Worm (Caenorhabditis elegans) whole organism, L4 larva: ENCODE measurements around the gene F31F7.1.

ENCODE experiments used
- F26F4.8 ChIP-seq: fragments of 200-800 bp; sonication (Bioruptor generic); conservative IDR thresholded peaks from 2 replicates; pipeline ENCODE4 v1.3.6; 2022; ENCODE audit warnings: missing genetic modification characterization, missing compliant biosample characterization
- F37D6.2 ChIP-seq: sonication (generic microtip); optimal IDR thresholded peaks from 2 replicates; lab custom pipeline; 2016; ENCODE audit warnings: mild to moderate bottlenecking, missing genetic modification characterization, missing compliant biosample characterization
- F49E8.2 ChIP-seq: sonication (generic microtip); optimal IDR thresholded peaks from 2 replicates; lab custom pipeline; 2016; ENCODE audit warnings: missing compliant biosample characterization, mild to moderate bottlenecking, missing genetic modification characterization, borderline replicate concordance
- T20F7.1 ChIP-seq: fragments of 200-800 bp; sonication (Bioruptor generic); optimal IDR thresholded peaks from 2 replicates; lab custom pipeline; 2018; ENCODE audit warnings: mild to moderate bottlenecking, missing genetic modification characterization, missing compliant biosample characterization
- Y48G9A.11 ChIP-seq: fragments of 200-800 bp; sonication (Bioruptor generic); IDR thresholded peaks from 2 replicates; pipeline ENCODE4 v1.3.6; 2022; ENCODE audit warnings: missing genetic modification reagents, missing genetic modification characterization, missing compliant biosample characterization
- Y5F2A.4 ChIP-seq: fragments of 200-800 bp; sonication (Bioruptor generic); optimal IDR thresholded peaks from 2 replicates; lab custom pipeline; 2018; ENCODE audit warnings: mild to moderate bottlenecking, missing genetic modification characterization, missing compliant biosample characterization
- Y75B8A.6 ChIP-seq: fragments of 200-800 bp; sonication (Bioruptor generic); IDR thresholded peaks from 2 replicates; pipeline ENCODE4 v1.3.6; 2022; ENCODE audit warnings: missing genetic modification reagents, missing genetic modification characterization, missing compliant biosample characterization
- ZK337.2 ChIP-seq: fragments of 200-800 bp; sonication (Bioruptor generic); IDR thresholded peaks from 2 replicates; pipeline ENCODE4 v1.3.6; 2022; ENCODE audit warnings: missing genetic modification reagents, missing genetic modification characterization, missing compliant biosample characterization
- aha-1 ChIP-seq: fragments of 150-350 bp; peaks from one replicate; lab custom pipeline; 2014; ENCODE audit warnings: missing biosample characterization, missing genetic modification characterization
- ama-1 ChIP-seq: fragments of 150-350 bp; optimal IDR thresholded peaks from 2 replicates; lab custom pipeline; 2014; ENCODE audit warnings: inconsistent platforms, mixed read lengths
- ceh-20 ChIP-seq: fragments of 200-800 bp; sonication (Bioruptor generic); IDR thresholded peaks from 2 replicates; pipeline ENCODE4 v1.3.6; 2022; ENCODE audit warnings: missing genetic modification reagents, missing genetic modification characterization, missing compliant biosample characterization
- ceh-44 ChIP-seq: fragments of 200-800 bp; sonication (Bioruptor generic); IDR thresholded peaks from 2 replicates; pipeline ENCODE4 v1.3.6; 2022; ENCODE audit warnings: missing genetic modification reagents, missing genetic modification characterization, missing compliant biosample characterization
- ces-1 ChIP-seq: fragments of 150-350 bp; sonication (generic microtip); optimal IDR thresholded peaks from 4 replicates; lab custom pipeline; 2014; ENCODE audit warnings: missing biosample characterization, missing genetic modification reagents, missing genetic modification characterization
- ctbp-1 ChIP-seq: fragments of 200-800 bp; sonication (Bioruptor generic); IDR thresholded peaks from 2 replicates; pipeline ENCODE4 v1.3.6; 2022; ENCODE audit warnings: missing genetic modification reagents, missing genetic modification characterization, missing compliant biosample characterization
- daf-12 ChIP-seq: fragments of 150-350 bp; optimal IDR thresholded peaks from 2 replicates; lab custom pipeline; 2014; ENCODE audit warnings: missing biosample characterization, missing genetic modification reagents, missing genetic modification characterization
- dmd-6 ChIP-seq: fragments of 200-800 bp; sonication (Bioruptor generic); IDR thresholded peaks from 2 replicates; pipeline ENCODE4 v1.3.6; 2022; ENCODE audit warnings: missing genetic modification reagents, missing genetic modification characterization, missing compliant biosample characterization
- dmd-8 ChIP-seq: fragments of 200-800 bp; sonication (Bioruptor generic); IDR thresholded peaks from 2 replicates; pipeline ENCODE4 v1.3.6; 2022; ENCODE audit warnings: missing genetic modification characterization, missing compliant biosample characterization
- dpl-1 ChIP-seq: fragments of 150-350 bp; optimal IDR thresholded peaks from 2 replicates; lab custom pipeline; 2014; ENCODE audit warnings: missing biosample characterization, missing genetic modification reagents, missing genetic modification characterization
- dve-1 ChIP-seq: sonication (generic microtip); optimal IDR thresholded peaks from 2 replicates; lab custom pipeline; 2017; ENCODE audit warnings: antibody characterized with exemption, mild to moderate bottlenecking, missing genetic modification characterization, missing compliant biosample characterization; ENCODE audit not compliant: insufficient read depth
- egl-27 ChIP-seq: sonication (generic microtip); optimal IDR thresholded peaks from 3 replicates; lab custom pipeline; 2017; ENCODE audit warnings: missing biosample characterization, missing genetic modification reagents, missing genetic modification characterization
- fos-1 ChIP-seq: fragments of 150-350 bp; optimal IDR thresholded peaks from 2 replicates; lab custom pipeline; 2014; ENCODE audit warnings: missing biosample characterization, missing genetic modification characterization
- gei-8 ChIP-seq: fragments of 200-800 bp; sonication (Bioruptor generic); optimal IDR thresholded peaks from 2 replicates; lab custom pipeline; 2018; ENCODE audit warnings: mild to moderate bottlenecking, missing genetic modification characterization, missing compliant biosample characterization
- hlh-11 ChIP-seq: fragments of 200-800 bp; sonication (Bioruptor generic); optimal IDR thresholded peaks from 2 replicates; lab custom pipeline; 2018; ENCODE audit warnings: mild to moderate bottlenecking, missing genetic modification characterization, missing compliant biosample characterization
- lin-13 ChIP-seq: fragments of 150-350 bp; optimal IDR thresholded peaks from 2 replicates; lab custom pipeline; 2014; ENCODE audit warnings: missing biosample characterization, missing genetic modification reagents, missing genetic modification characterization
- lin-15B ChIP-seq: fragments of 150-350 bp; sonication (generic microtip); optimal IDR thresholded peaks from 3 replicates; lab custom pipeline; 2014; ENCODE audit warnings: missing biosample characterization, missing genetic modification characterization
- lin-39 ChIP-seq: fragments of 150-350 bp; optimal IDR thresholded peaks from 2 replicates; lab custom pipeline; 2014; ENCODE audit warnings: missing biosample characterization, missing genetic modification reagents, missing genetic modification characterization
- lir-3 ChIP-seq: sonication (generic microtip); optimal IDR thresholded peaks from 2 replicates; lab custom pipeline; 2016; ENCODE audit warnings: mild to moderate bottlenecking, missing genetic modification characterization, missing compliant biosample characterization
- lsy-2 ChIP-seq, 2 experiments: fragments of 150-350 bp in 1 of 2; sonication (generic microtip) in 1 of 2; optimal IDR thresholded peaks; 2 replicates each; lab custom pipeline; 2014 to 2017; ENCODE audit warnings: missing biosample characterization in 2 of 2, missing genetic modification characterization in 2 of 2
- mdl-1 ChIP-seq, 2 experiments: fragments of 150-350 bp in 1 of 2; sonication (generic microtip) in 1 of 2; optimal IDR thresholded peaks; 2 replicates each; lab custom pipeline; 2014 to 2017; ENCODE audit warnings: missing biosample characterization in 2 of 2, missing genetic modification characterization in 2 of 2
- mep-1 ChIP-seq: fragments of 150-350 bp; sonication (generic microtip); optimal IDR thresholded peaks from 3 replicates; lab custom pipeline; 2014; ENCODE audit warnings: missing biosample characterization, missing genetic modification characterization
- mxl-2 ChIP-seq: fragments of 200-800 bp; sonication (Bioruptor generic); conservative IDR thresholded peaks from 2 replicates; pipeline ENCODE4 v1.3.6; 2022; ENCODE audit warnings: missing genetic modification reagents, missing genetic modification characterization, missing compliant biosample characterization
- mxl-3 ChIP-seq: fragments of 200-800 bp; sonication (Bioruptor generic); optimal IDR thresholded peaks from 2 replicates; lab custom pipeline; 2018; ENCODE audit warnings: mild to moderate bottlenecking, missing genetic modification characterization, missing compliant biosample characterization
- nhr-10 ChIP-seq: fragments of 150-350 bp; optimal IDR thresholded peaks from 2 replicates; lab custom pipeline; 2014; ENCODE audit warnings: missing biosample characterization, missing genetic modification characterization
- nhr-102 ChIP-seq: sonication (generic microtip); optimal IDR thresholded peaks from 2 replicates; lab custom pipeline; 2016; ENCODE audit warnings: mild to moderate bottlenecking, missing genetic modification characterization, moderate library complexity, missing compliant biosample characterization
- nhr-11 ChIP-seq: fragments of 150-350 bp; optimal IDR thresholded peaks from 2 replicates; lab custom pipeline; 2014; ENCODE audit warnings: missing biosample characterization, missing genetic modification characterization
- nhr-111 ChIP-seq: fragments of 200-800 bp; sonication (Bioruptor generic); optimal IDR thresholded peaks from 2 replicates; lab custom pipeline; 2018; ENCODE audit warnings: mild to moderate bottlenecking, missing genetic modification characterization, missing compliant biosample characterization
- nhr-237 ChIP-seq: sonication (generic microtip); optimal IDR thresholded peaks from 2 replicates; lab custom pipeline; 2017; ENCODE audit warnings: missing biosample characterization, missing genetic modification characterization
- nhr-25 ChIP-seq: sonication (generic microtip); optimal IDR thresholded peaks from 2 replicates; lab custom pipeline; 2017; ENCODE audit warnings: missing genetic modification characterization, mild to moderate bottlenecking, missing compliant biosample characterization, antibody characterized with exemption, moderate library complexity, borderline replicate concordance; ENCODE audit not compliant: insufficient read depth
- nhr-41 ChIP-seq: fragments of 200-800 bp; sonication (Bioruptor generic); IDR thresholded peaks from 2 replicates; pipeline ENCODE4 v1.3.6; 2022; ENCODE audit warnings: missing genetic modification reagents, missing genetic modification characterization, missing compliant biosample characterization
- nhr-76 ChIP-seq: fragments of 150-350 bp; optimal IDR thresholded peaks from 2 replicates; lab custom pipeline; 2014; ENCODE audit warnings: missing biosample characterization, missing genetic modification characterization
- pqm-1 ChIP-seq: sonication (generic microtip); optimal IDR thresholded peaks from 2 replicates; lab custom pipeline; 2017; ENCODE audit warnings: missing biosample characterization, missing genetic modification characterization
- set-16 ChIP-seq: fragments of 200-800 bp; sonication (Bioruptor generic); IDR thresholded peaks from 2 replicates; pipeline ENCODE4 v1.3.6; 2022; ENCODE audit warnings: missing genetic modification reagents, missing genetic modification characterization, missing compliant biosample characterization
- snpc-1.2 ChIP-seq: fragments of 200-800 bp; sonication (Bioruptor generic); IDR thresholded peaks from 2 replicates; pipeline ENCODE4 v1.3.6; 2022; ENCODE audit warnings: missing genetic modification reagents, missing genetic modification characterization, missing compliant biosample characterization
- spr-1 ChIP-seq: sonication (generic microtip); optimal IDR thresholded peaks from 2 replicates; lab custom pipeline; 2016; ENCODE audit warnings: mild to moderate bottlenecking, missing genetic modification characterization, missing compliant biosample characterization
- tag-97 ChIP-seq: fragments of 200-800 bp; sonication (Bioruptor generic); IDR thresholded peaks from 2 replicates; pipeline ENCODE4 v1.3.6; 2022; ENCODE audit warnings: missing genetic modification characterization, missing compliant biosample characterization
- unc-39 ChIP-seq: sonication (generic microtip); optimal IDR thresholded peaks from 2 replicates; lab custom pipeline; 2017; ENCODE audit warnings: missing biosample characterization, missing genetic modification characterization
- vab-7 ChIP-seq: fragments of 200-800 bp; sonication (Bioruptor generic); IDR thresholded peaks from 2 replicates; pipeline ENCODE4 v1.3.6; 2022; ENCODE audit warnings: missing genetic modification reagents, missing genetic modification characterization, missing compliant biosample characterization
- zfp-3 ChIP-seq: fragments of 200-800 bp; sonication (Bioruptor generic); conservative IDR thresholded peaks from 2 replicates; pipeline ENCODE4 v1.3.6; 2022; ENCODE audit warnings: missing genetic modification reagents, missing genetic modification characterization, missing compliant biosample characterization
- zip-2 ChIP-seq: fragments of 150-350 bp; optimal IDR thresholded peaks from 2 replicates; lab custom pipeline; 2014; ENCODE audit warnings: missing biosample characterization, missing genetic modification characterization
- ztf-11 ChIP-seq: fragments of 150-350 bp; optimal IDR thresholded peaks from 2 replicates; lab custom pipeline; 2014; ENCODE audit warnings: missing biosample characterization, missing genetic modification characterization
- ztf-7 ChIP-seq: fragments of 150-350 bp; optimal IDR thresholded peaks from 2 replicates; lab custom pipeline; 2014; ENCODE audit warnings: missing biosample characterization, missing genetic modification characterization

The F31F7.1 gene

ce11 chrV:6267237-6267812 lies 8.9 kb upstream of the F31F7.1 start, which contains the start of gene mrck-1 (continued):
- TF ChIP-seq F49E8.2 (tag; lab: Kevin White, UChicago), result no peak
- TF ChIP-seq gei-8 (GFP tag; lab: Kevin White, UChicago), result no peak
- no peak for TF ChIP-seq nhr-237 (tag; lab: Kevin White, UChicago)
- no peak for TF ChIP-seq nhr-76 (tag; lab: Kevin White, UChicago)
- TF ChIP-seq lsy-2 (tag; optimal IDR thresholded peaks at IDR 0.05; lab: Kevin White, UChicago), result peak; percentile 72 to 92
- TF ChIP-seq Y5F2A.4 (GFP tag; lab: Kevin White, UChicago), result no peak
- peak; percentile 76 for TF ChIP-seq vab-7 (GFP tag; lab: Robert Waterston, UW)
- TF ChIP-seq nhr-111 (GFP tag; lab: Kevin White, UChicago), result no peak
- no peak for TF ChIP-seq egl-27
- peak; percentile 81 for TF ChIP-seq spr-1 (tag; lab: Kevin White, UChicago)
- no peak for TF ChIP-seq lin-15B
- TF ChIP-seq ceh-44 (GFP tag; lab: Robert Waterston, UW), result no peak
- peak; percentile 45 for TF ChIP-seq ztf-7 (tag; lab: Kevin White, UChicago)
- peak; percentile 96 for TF ChIP-seq ces-1 (GFP tag; lab: Kevin White, UChicago)
- no peak for TF ChIP-seq ztf-11
- no peak for TF ChIP-seq lin-39 (tag; lab: Kevin White, UChicago)
- TF ChIP-seq unc-39 (tag; lab: Kevin White, UChicago), result no peak
- peak; percentile 62; the same call in 1 of the 2 replicates for TF ChIP-seq set-16 (GFP tag; lab: Robert Waterston, UW)
- peak; percentile 45 for TF ChIP-seq ama-1 (lab: Kevin White, UChicago)
- peak in 1 of 2 experiments; percentile 70 for TF ChIP-seq mdl-1 (tag; optimal IDR thresholded peaks at IDR 0.05; lab: Kevin White, UChicago)
- no peak for TF ChIP-seq daf-12
- no peak for TF ChIP-seq pqm-1 (tag; lab: Kevin White, UChicago)
- TF ChIP-seq nhr-41, result peak; percentile 55; the same call in 1 of the 2 replicates
- no peak for TF ChIP-seq nhr-10 (tag; lab: Kevin White, UChicago)
- TF ChIP-seq snpc-1.2 (GFP tag; lab: Robert Waterston, UW), result 0 out of 2 replicates have a peak, but pooled peaks have one; percentile 27
- peak; percentile 92 for TF ChIP-seq F37D6.2 (tag; lab: Kevin White, UChicago)
- no peak for TF ChIP-seq tag-97
- no peak for TF ChIP-seq lir-3
- TF ChIP-seq ZK337.2 (GFP tag; lab: Robert Waterston, UW), result peak; percentile 31; the same call in 1 of the 2 replicates
- TF ChIP-seq F26F4.8 (GFP tag; lab: Robert Waterston, UW), result no peak
- peak; percentile 99 for TF ChIP-seq aha-1 (tag; lab: Kevin White, UChicago)
- TF ChIP-seq dve-1, result peak; percentile 85
- TF ChIP-seq nhr-102 (tag; lab: Kevin White, UChicago), result peak; percentile 86
- TF ChIP-seq dpl-1 (GFP tag; lab: Kevin White, UChicago), result peak; percentile 81
- TF ChIP-seq zfp-3 (GFP tag; lab: Robert Waterston, UW), result no peak
- TF ChIP-seq ceh-20 (GFP tag; lab: Robert Waterston, UW), result peak; percentile 94
- TF ChIP-seq Y48G9A.11 (GFP tag; lab: Robert Waterston, UW), result 0 out of 2 replicates have a peak, but pooled peaks have one; percentile 50
- TF ChIP-seq nhr-11 (tag; lab: Kevin White, UChicago), result peak; percentile 93
- TF ChIP-seq mxl-2 (GFP tag; lab: Robert Waterston, UW), result no peak
- peak; percentile 87 for TF ChIP-seq dmd-6 (GFP tag; lab: Robert Waterston, UW)
- TF ChIP-seq fos-1 (tag; lab: Kevin White, UChicago), result no peak
- TF ChIP-seq nhr-25 (tag; lab: Kevin White, UChicago), result peak; percentile 52
- TF ChIP-seq dmd-8 (GFP tag; lab: Robert Waterston, UW), result no peak
- peak; percentile 86 for TF ChIP-seq lin-13
- peak; percentile 9 for TF ChIP-seq zip-2 (tag; lab: Kevin White, UChicago)
- 0 out of 2 replicates have a peak, but pooled peaks have one; percentile 46 for TF ChIP-seq Y75B8A.6 (GFP tag; lab: Robert Waterston, UW)
- TF ChIP-seq mxl-3 (GFP tag; lab: Kevin White, UChicago), result peak; percentile 88
- TF ChIP-seq ctbp-1, result peak; percentile 97
- TF ChIP-seq mep-1, result peak; percentile 97
- TF ChIP-seq hlh-11 (tag; lab: Kevin White, UChicago), result peak; percentile 94
- no peak for TF ChIP-seq T20F7.1
